Worm (Caenorhabditis elegans) whole organism, L1 larva: ENCODE measurements around the gene Y43C5A.4.

Experiments
- aha-1 ChIP-seq: fragments of 150-350 bp; optimal IDR thresholded peaks from 2 replicates; lab custom pipeline; 2014; ENCODE audit warnings: missing biosample characterization, missing genetic modification characterization
- alr-1 ChIP-seq: fragments of 200-800 bp; sonication (Bioruptor generic); optimal IDR thresholded peaks from 2 replicates; lab custom pipeline; 2018; ENCODE audit warnings: borderline replicate concordance, mild to moderate bottlenecking, missing genetic modification characterization, missing compliant biosample characterization
- ceh-82 ChIP-seq, 3 experiments: fragments of 150-350 bp in 1 of 3; sonication (generic microtip) in 2 of 3; optimal IDR thresholded peaks; 2 replicates each; lab custom pipeline; 2014 to 2017; ENCODE audit warnings: missing biosample characterization in 3 of 3, missing genetic modification characterization in 3 of 3
- egl-27 ChIP-seq, 2 experiments: fragments of 150-350 bp in 1 of 2; sonication (generic microtip); optimal IDR thresholded peaks; 3 replicates each; lab custom pipeline; 2017 to 2018; ENCODE audit warnings: missing biosample characterization in 2 of 2, missing genetic modification characterization in 2 of 2, missing genetic modification reagents in 2 of 2
- jun-1 ChIP-seq: fragments of 150-350 bp; optimal IDR thresholded peaks from 2 replicates; lab custom pipeline; 2014; ENCODE audit warnings: missing biosample characterization, missing genetic modification reagents, missing genetic modification characterization
- nhr-12 ChIP-seq: sonication (generic microtip); optimal IDR thresholded peaks from 2 replicates; lab custom pipeline; 2017; ENCODE audit warnings: missing biosample characterization, missing genetic modification characterization
- nhr-28 ChIP-seq: fragments of 150-350 bp; optimal IDR thresholded peaks from 2 replicates; lab custom pipeline; 2014; ENCODE audit warnings: missing biosample characterization, missing genetic modification characterization
- unc-62 ChIP-seq: fragments of 150-350 bp; optimal IDR thresholded peaks from 2 replicates; lab custom pipeline; 2014; ENCODE audit warnings: missing biosample characterization, missing genetic modification reagents, missing genetic modification characterization
- xbp-1 ChIP-seq: sonication (generic microtip); optimal IDR thresholded peaks from 2 replicates; lab custom pipeline; 2016; ENCODE audit warnings: missing genetic modification characterization, missing compliant biosample characterization

DNA sequence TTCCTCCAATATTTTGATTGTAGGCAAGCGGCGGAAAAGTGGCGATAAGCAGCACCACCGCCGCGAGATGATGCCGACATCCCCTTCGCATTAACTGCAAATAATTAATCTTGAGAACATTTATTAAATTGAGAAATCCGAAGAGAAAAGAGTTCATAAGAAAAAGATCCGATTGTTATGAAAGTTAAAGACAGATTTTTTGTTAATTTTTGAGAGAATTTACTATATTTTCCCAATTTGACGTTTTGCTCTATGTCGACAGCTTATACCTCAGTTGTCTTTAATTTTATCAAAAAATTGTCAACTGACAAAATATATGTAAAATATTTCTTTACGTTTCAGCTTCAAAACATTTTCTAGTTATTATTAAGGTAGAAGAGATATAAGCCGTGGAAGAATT, 24.4 kb downstream of the Y43C5A.4 start, which contains the start of gene R09E10.5:
- TF ChIP-seq aha-1 (no peak), xbp-1 (tag; lab: Kevin White, UChicago) (no peak), alr-1 (tag; lab: Kevin White, UChicago) (no peak), ceh-82 (tag; optimal IDR thresholded peaks at IDR 0.05; lab: Kevin White, UChicago) (no peak), unc-62 (GFP tag; lab: Kevin White, UChicago) (no peak), egl-27 (tag; optimal IDR thresholded peaks at IDR 0.05; lab: Kevin White, UChicago) (no peak), nhr-12 (no peak), jun-1 (no peak), nhr-28 (tag; lab: Kevin White, UChicago) (no peak)
